Worm (Caenorhabditis elegans) whole organism, L1 larva: Measurements from ENCODE around the gene Y116A8C.467.
A peak's percentile ranks its signal among the peaks of the same experiment; 100 is the strongest.

Experiments
- Y116A8C.19 ChIP-seq: sonication (generic microtip); optimal IDR thresholded peaks from 2 replicates; lab custom pipeline; 2016; ENCODE audit warnings: missing compliant biosample characterization, missing genetic modification characterization, borderline replicate concordance
- ama-1 ChIP-seq: fragments of 150-350 bp; optimal IDR thresholded peaks from 2 replicates; lab custom pipeline; 2014
- blmp-1 ChIP-seq: fragments of 150-350 bp; optimal IDR thresholded peaks from 2 replicates; lab custom pipeline; 2014; ENCODE audit warnings: missing biosample characterization, missing genetic modification characterization
- ceh-8 ChIP-seq: fragments of 200-800 bp; sonication (Bioruptor generic); optimal IDR thresholded peaks from 2 replicates; lab custom pipeline; 2018; ENCODE audit warnings: mild to moderate bottlenecking, missing genetic modification characterization, moderate library complexity, missing compliant biosample characterization
- ceh-82 ChIP-seq, 3 experiments: fragments of 150-350 bp in 1 of 3; sonication (generic microtip) in 2 of 3; optimal IDR thresholded peaks; 2 replicates each; lab custom pipeline; 2014 to 2017; ENCODE audit warnings: missing biosample characterization in 3 of 3, missing genetic modification characterization in 3 of 3
- ceh-88 ChIP-seq: fragments of 200-800 bp; sonication (Bioruptor generic); IDR thresholded peaks from 2 replicates; pipeline ENCODE4 v1.3.6; 2022; ENCODE audit warnings: missing genetic modification characterization, missing compliant biosample characterization
- dpl-1 ChIP-seq, 3 experiments: fragments of 150-350 bp in 2 of 3; sonication (generic microtip) in 1 of 3; optimal IDR thresholded peaks; 2 replicates each; lab custom pipeline; 2014 to 2017; ENCODE audit warnings: missing biosample characterization in 3 of 3, missing genetic modification characterization in 3 of 3, missing genetic modification reagents in 3 of 3
- dsc-1 ChIP-seq: sonication (generic microtip); optimal IDR thresholded peaks from 2 replicates; lab custom pipeline; 2016; ENCODE audit warnings: mild to moderate bottlenecking, missing genetic modification characterization, missing compliant biosample characterization
- efl-1 ChIP-seq, 4 experiments: fragments of 150-350 bp; optimal IDR thresholded peaks in 3 of 4; peaks in 1 of 4; 1 replicate in 1 of 4; 2 replicates in 3 of 4; lab custom pipeline; 2014; ENCODE audit warnings: missing biosample characterization in 2 of 4, missing genetic modification characterization in 2 of 4, missing genetic modification reagents in 2 of 4
- fkh-4 ChIP-seq: sonication (generic microtip); optimal IDR thresholded peaks from 2 replicates; lab custom pipeline; 2016; ENCODE audit warnings: missing compliant biosample characterization, missing genetic modification characterization, borderline replicate concordance
- fkh-8 ChIP-seq: sonication (generic microtip); optimal IDR thresholded peaks from 2 replicates; lab custom pipeline; 2016; ENCODE audit warnings: mild to moderate bottlenecking, missing genetic modification characterization, missing compliant biosample characterization
- lin-35 ChIP-seq, 2 experiments: fragments of 150-350 bp; optimal IDR thresholded peaks; 2 replicates each; lab custom pipeline; 2014; ENCODE audit warnings: missing biosample characterization in 2 of 2, missing genetic modification characterization in 2 of 2, missing genetic modification reagents in 2 of 2
- lin-39 ChIP-seq: fragments of 150-350 bp; optimal IDR thresholded peaks from 2 replicates; lab custom pipeline; 2014; ENCODE audit warnings: missing biosample characterization, missing genetic modification reagents, missing genetic modification characterization
- lsy-2 ChIP-seq, 2 experiments: fragments of 150-350 bp; optimal IDR thresholded peaks; 2 replicates each; lab custom pipeline; 2014; ENCODE audit warnings: missing biosample characterization in 2 of 2, missing genetic modification characterization in 2 of 2
- mab-9 ChIP-seq: fragments of 200-800 bp; sonication (Bioruptor generic); IDR thresholded peaks from 2 replicates; pipeline ENCODE4 v1.3.6; 2022; ENCODE audit warnings: missing genetic modification reagents, missing genetic modification characterization, missing compliant biosample characterization
- nhr-19 ChIP-seq: fragments of 200-800 bp; sonication (Bioruptor generic); conservative IDR thresholded peaks from 2 replicates; pipeline ENCODE4 v1.3.6; 2022; ENCODE audit warnings: missing genetic modification characterization, missing compliant biosample characterization
- nhr-237 ChIP-seq: fragments of 150-350 bp; optimal IDR thresholded peaks from 2 replicates; lab custom pipeline; 2014; ENCODE audit warnings: missing biosample characterization, missing genetic modification characterization
- nhr-71 ChIP-seq: sonication (generic microtip); optimal IDR thresholded peaks from 2 replicates; lab custom pipeline; 2016; ENCODE audit warnings: mild to moderate bottlenecking, missing genetic modification characterization, moderate library complexity, missing compliant biosample characterization
- nhr-85 ChIP-seq: sonication (generic microtip); peaks from one replicate; lab custom pipeline; 2016; ENCODE audit warnings: missing genetic modification characterization, inconsistent platforms, missing compliant biosample characterization
- pqm-1 ChIP-seq: sonication (generic microtip); optimal IDR thresholded peaks from 3 replicates; lab custom pipeline; 2017; ENCODE audit warnings: missing biosample characterization, missing genetic modification characterization
- rnt-1 ChIP-seq: sonication (generic microtip); optimal IDR thresholded peaks from 2 replicates; lab custom pipeline; 2016; ENCODE audit warnings: mild to moderate bottlenecking, missing genetic modification characterization, moderate library complexity, missing compliant biosample characterization
- snpc-4 ChIP-seq: fragments of 150-350 bp; optimal IDR thresholded peaks from 2 replicates; lab custom pipeline; 2014; ENCODE audit warnings: missing biosample characterization, missing genetic modification characterization
- snu-23 ChIP-seq: sonication (generic microtip); optimal IDR thresholded peaks from 2 replicates; lab custom pipeline; 2016; ENCODE audit warnings: missing genetic modification characterization, missing compliant biosample characterization
- sox-4 ChIP-seq: sonication (generic microtip); optimal IDR thresholded peaks from 2 replicates; lab custom pipeline; 2016; ENCODE audit warnings: missing genetic modification characterization, missing compliant biosample characterization
- tbx-2 ChIP-seq: sonication (generic microtip); optimal IDR thresholded peaks from 2 replicates; lab custom pipeline; 2016; ENCODE audit warnings: missing genetic modification characterization, missing compliant biosample characterization
- tlp-1 ChIP-seq: fragments of 150-350 bp; optimal IDR thresholded peaks from 2 replicates; lab custom pipeline; 2014; ENCODE audit warnings: missing biosample characterization, missing genetic modification characterization
- unc-130 ChIP-seq: fragments of 150-350 bp; optimal IDR thresholded peaks from 2 replicates; lab custom pipeline; 2017; ENCODE audit warnings: missing biosample characterization, missing genetic modification characterization, inconsistent platforms
- unc-30 ChIP-seq: sonication (generic microtip); optimal IDR thresholded peaks from 2 replicates; lab custom pipeline; 2017; ENCODE audit warnings: missing biosample characterization, missing genetic modification characterization
- unc-98 ChIP-seq: fragments of 200-800 bp; sonication (Bioruptor generic); IDR thresholded peaks from 2 replicates; pipeline ENCODE4 v1.3.6; 2022; ENCODE audit warnings: missing genetic modification characterization, missing compliant biosample characterization
- vab-15 ChIP-seq: sonication (generic microtip); optimal IDR thresholded peaks from 2 replicates; lab custom pipeline; 2017; ENCODE audit warnings: missing genotype, mild to moderate bottlenecking, missing genetic modification characterization, missing compliant biosample characterization
- zag-1 ChIP-seq: fragments of 150-350 bp; optimal IDR thresholded peaks from 2 replicates; lab custom pipeline; 2014; ENCODE audit warnings: missing biosample characterization, missing genetic modification characterization

The Y116A8C.467 gene

DNA sequence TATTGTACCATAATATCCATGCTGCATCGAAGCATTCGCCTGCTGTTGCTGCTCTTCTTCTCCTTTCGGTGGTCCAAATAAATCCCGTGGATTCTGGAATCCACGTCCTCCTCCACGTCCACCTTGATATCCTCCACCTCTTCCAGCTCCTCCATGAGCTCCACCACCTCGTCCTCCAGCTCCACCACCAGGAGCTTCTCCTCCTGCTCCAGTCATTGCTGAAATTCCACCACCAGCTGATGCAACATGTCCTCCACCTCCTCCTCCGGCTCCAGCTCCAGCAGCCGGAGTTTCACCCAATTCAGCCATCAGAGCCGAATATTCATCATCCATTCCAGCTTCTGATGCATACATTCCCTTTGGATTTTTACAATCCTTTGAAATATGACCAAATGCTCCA is 42.0 kb upstream of the Y116A8C.467 start:
- no peak for TF ChIP-seq pqm-1 (tag; lab: Kevin White, UChicago)
- no peak for TF ChIP-seq Y116A8C.19 (tag; lab: Kevin White, UChicago)
- no peak for TF ChIP-seq dpl-1 (GFP tag; optimal IDR thresholded peaks at IDR 0.05; lab: Kevin White, UChicago)
- TF ChIP-seq ceh-8, result no peak
- TF ChIP-seq nhr-237, result no peak
- no peak for TF ChIP-seq tbx-2

DNA sequence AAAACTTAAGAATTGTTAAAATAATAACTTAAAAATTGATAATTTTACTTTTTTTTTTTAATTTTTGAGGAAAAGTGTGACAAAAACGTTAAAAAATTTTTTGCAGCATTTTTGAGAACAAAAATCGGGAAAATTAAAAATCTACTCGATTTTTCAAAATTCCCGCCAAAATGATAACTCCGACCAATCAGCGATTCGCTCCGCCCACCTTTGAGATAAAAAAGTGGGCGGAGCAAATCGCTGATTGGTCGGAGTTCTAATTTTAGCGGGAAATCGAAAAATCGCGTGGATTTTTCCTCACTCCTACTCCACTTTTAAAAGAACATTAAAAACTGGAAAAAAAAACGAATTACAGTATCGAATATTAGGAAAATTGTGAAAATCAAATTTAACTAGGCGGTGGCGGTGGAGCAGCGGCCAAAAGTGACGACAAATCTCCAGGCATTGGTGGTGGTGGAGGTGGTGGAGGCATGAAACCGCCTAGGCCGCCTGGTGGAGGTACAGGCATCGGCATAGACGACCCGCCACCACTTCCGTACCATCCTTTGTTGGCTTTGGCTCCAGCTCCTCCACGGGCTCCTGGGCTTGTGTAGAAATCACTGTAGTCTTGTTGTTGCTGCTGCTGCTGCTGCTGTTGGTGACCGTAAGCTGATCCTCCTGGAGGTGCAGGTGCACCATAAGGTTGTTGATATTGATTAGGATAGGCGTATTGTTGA is 40.7 kb upstream of the Y116A8C.467 start:
- no peak for TF ChIP-seq unc-30 (tag; lab: Kevin White, UChicago)
- peak; percentile 17 to 22 for TF ChIP-seq efl-1 (optimal IDR thresholded peaks at IDR 0.05; lab: Kevin White, UChicago)
- peak in 1 of 2 experiments; percentile 72 for TF ChIP-seq efl-1 (GFP tag; optimal IDR thresholded peaks at IDR 0.05 in 1 of 2; lab: Kevin White, UChicago)
- peak in 2 of 3 experiments; percentile 20 to 38 for TF ChIP-seq dpl-1 (GFP tag; optimal IDR thresholded peaks at IDR 0.05; lab: Kevin White, UChicago)

DNA sequence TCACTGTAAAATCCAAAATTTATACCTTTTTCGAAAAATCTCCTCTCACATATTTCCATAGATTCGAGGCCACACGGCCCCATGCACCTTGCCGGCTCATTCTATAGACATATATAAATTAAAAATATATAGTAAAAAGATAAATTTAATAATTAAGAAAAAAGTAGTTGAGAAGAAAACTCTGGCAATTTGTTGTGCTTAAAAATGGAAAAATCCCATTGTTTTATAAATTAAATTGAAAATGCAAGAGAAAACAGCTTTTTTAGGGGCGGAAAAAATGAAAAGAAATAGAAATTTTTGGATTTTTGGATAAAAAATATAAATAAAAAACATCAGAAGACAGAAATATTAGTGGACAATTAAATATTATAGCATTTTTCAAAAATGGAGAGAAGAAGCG is 40.0 kb upstream of the Y116A8C.467 start, which contains the start of gene Y116A8C.30:
Y116A8C.30 (minus strand) TSS at position 101 of the 400 bp plus-strand sequence.
- no peak for TF ChIP-seq lin-39 (tag; lab: Kevin White, UChicago)
- peak; percentile 30 for TF ChIP-seq nhr-85 (tag; lab: Kevin White, UChicago)

DNA sequence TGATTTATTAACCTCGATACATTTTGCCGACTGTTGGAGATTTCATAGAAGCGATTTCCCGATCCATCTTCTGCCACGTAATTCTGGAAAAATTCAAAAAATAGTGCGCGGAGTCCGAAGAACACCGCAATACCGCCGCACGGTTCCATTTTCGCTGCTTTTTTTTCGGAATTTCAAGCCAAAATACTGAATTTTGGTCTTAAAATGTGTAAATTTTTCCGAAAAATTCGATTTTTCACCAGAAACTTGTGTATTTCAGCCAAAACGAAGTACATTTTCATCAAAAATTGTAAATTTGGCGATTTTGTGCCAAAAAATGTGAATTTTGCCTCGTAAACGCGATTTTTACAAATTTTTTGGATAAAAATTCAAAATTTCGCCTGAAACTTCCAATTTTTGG is 39.5 kb upstream of the Y116A8C.467 start:
- TF ChIP-seq tlp-1 (tag; lab: Kevin White, UChicago) (no peak), mab-9 (GFP tag; lab: Robert Waterston, UW) (no peak), efl-1 (optimal IDR thresholded peaks at IDR 0.05; lab: Kevin White, UChicago) (no peak), efl-1 (GFP tag; optimal IDR thresholded peaks at IDR 0.05 in 1 of 2; lab: Kevin White, UChicago) (peak in 1 of 2 experiments; percentile 29), pqm-1 (tag; lab: Kevin White, UChicago) (no peak)

DNA sequence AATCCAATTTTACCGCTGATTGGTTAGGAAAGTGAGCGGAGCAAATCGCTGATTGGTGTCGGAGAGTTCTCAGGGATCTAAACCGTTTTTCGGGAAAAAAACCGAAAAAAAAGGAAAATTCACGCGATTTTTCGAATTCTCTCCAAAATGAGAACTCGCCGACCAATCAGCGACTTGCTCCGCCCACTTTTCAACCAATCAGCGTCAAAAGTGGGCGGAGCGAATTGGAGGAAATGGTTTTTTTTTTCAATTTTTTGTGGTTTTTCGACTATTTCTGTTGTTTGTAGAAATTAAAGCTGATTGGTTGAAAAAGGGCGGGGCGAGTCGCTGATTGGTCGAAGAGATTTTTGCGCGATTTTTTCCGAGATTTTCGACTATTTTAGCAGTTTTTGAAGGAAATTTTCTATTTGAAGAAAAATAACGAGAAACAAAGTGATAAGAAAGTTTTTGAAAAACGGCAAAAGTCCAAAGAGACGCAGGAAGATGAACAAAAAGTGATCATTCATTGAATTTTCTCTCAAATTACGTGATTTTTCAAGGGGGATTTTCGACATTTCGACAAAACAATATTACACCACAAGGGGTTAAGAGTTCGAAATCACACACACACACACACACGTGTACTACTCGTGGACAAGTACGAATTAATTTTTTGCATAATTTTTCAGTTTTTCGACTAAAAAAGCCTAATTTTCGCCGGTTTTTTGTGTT is 37.2 kb upstream of the Y116A8C.467 start:
- TF ChIP-seq nhr-85 (tag; lab: Kevin White, UChicago) (no peak), lsy-2 (tag; optimal IDR thresholded peaks at IDR 0.05; lab: Kevin White, UChicago) (peak in 1 of 2 experiments; percentile 11), nhr-19 (peak; percentile 34; the same call in 1 of the 2 replicates), unc-130 (tag; lab: Kevin White, UChicago) (no peak), ceh-88 (no peak), fkh-4 (tag; lab: Kevin White, UChicago) (no peak), ceh-8 (no peak), rnt-1 (tag; lab: Kevin White, UChicago) (peak; percentile 36), nhr-71 (tag; lab: Kevin White, UChicago) (peak; percentile 17), snu-23 (GFP tag; lab: Kevin White, UChicago) (peak; percentile 42), sox-4 (tag; lab: Kevin White, UChicago) (no peak), lin-35 (GFP tag; optimal IDR thresholded peaks at IDR 0.05; lab: Kevin White, UChicago) (peak in 1 of 2 experiments; percentile 15)

DNA sequence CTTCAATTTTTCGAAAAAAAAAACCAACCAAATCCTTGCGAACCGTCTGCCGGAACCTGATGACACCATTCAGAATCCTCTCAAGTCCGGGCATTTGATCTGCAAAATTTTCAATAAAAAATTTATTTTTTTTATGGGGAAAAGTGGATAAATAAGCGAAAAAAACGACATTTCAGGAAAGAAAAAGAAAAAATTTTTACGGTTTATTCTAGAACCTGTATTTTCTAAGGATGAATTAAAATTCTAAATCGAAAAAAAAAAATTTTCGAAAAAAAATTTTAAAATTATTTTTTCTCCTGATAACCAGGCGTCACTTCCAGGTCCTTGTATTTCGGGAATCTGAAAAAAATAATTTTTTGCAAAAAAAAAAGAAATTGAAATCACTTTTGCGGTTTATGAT is 36.5 kb upstream of the Y116A8C.467 start, which contains the start of gene bca-2:
bca-2 (minus strand) TSS at position 101 of the 400 bp plus-strand sequence.
- TF ChIP-seq snpc-4 (no peak), vab-15 (tag; lab: Kevin White, UChicago) (no peak), ama-1 (lab: Kevin White, UChicago) (no peak), ceh-82 (tag; optimal IDR thresholded peaks at IDR 0.05; lab: Kevin White, UChicago) (no peak), fkh-4 (tag; lab: Kevin White, UChicago) (no peak), tlp-1 (tag; lab: Kevin White, UChicago) (no peak), blmp-1 (no peak), dsc-1 (tag; lab: Kevin White, UChicago) (no peak), fkh-8 (tag; lab: Kevin White, UChicago) (no peak), sox-4 (tag; lab: Kevin White, UChicago) (no peak), unc-98 (GFP tag; lab: Robert Waterston, UW) (no peak), zag-1 (tag; lab: Kevin White, UChicago) (no peak), tbx-2 (no peak)
